Fruit fly (Drosophila melanogaster) whole organism, embryonic: ENCODE measurements around the gene CG13912.
A peak's percentile ranks its signal among the peaks of the same experiment; 100 is the strongest.

ENCODE experiments used
- Asciz ChIP-seq: fragments of 200-800 bp; sonication (Bioruptor generic); optimal IDR thresholded peaks from 2 replicates; lab custom pipeline; 2017; ENCODE audit warnings: missing biosample characterization, mild to moderate bottlenecking, missing genetic modification characterization, missing genetic modification reagents
- Atf6 ChIP-seq: fragments of 200-800 bp; sonication (Bioruptor generic); IDR thresholded peaks from 2 replicates; pipeline ENCODE4 v1.3.6; 2022; ENCODE audit warnings: missing biosample characterization, missing genetic modification characterization
- C15 ChIP-seq: fragments of 200-800 bp; sonication (Bioruptor generic); IDR thresholded peaks from 3 replicates; pipeline ENCODE4 v1.3.6; 2022; ENCODE audit warnings: missing biosample characterization, missing genetic modification characterization
- CG10366 ChIP-seq: fragments of 200-800 bp; sonication (Bioruptor generic); IDR thresholded peaks from 2 replicates; pipeline ENCODE4 v1.3.6; 2022; ENCODE audit warnings: missing biosample characterization, missing genetic modification characterization
- CG10959 ChIP-seq: fragments of 200-800 bp; sonication (Bioruptor generic); IDR thresholded peaks from 2 replicates; pipeline ENCODE4 v1.3.6; 2022; ENCODE audit warnings: missing biosample characterization, missing genetic modification characterization
- CG11456 ChIP-seq: fragments of 200-800 bp; sonication (Bioruptor generic); IDR thresholded peaks from 3 replicates; pipeline ENCODE4 v1.3.6; 2022; ENCODE audit warnings: missing biosample characterization, missing genetic modification characterization
- CG11560 ChIP-seq: fragments of 200-800 bp; sonication (Bioruptor generic); IDR thresholded peaks from 3 replicates; pipeline ENCODE4 v1.3.6; 2022; ENCODE audit warnings: missing biosample characterization, missing genetic modification characterization
- CG11723 ChIP-seq: fragments of 200-800 bp; sonication (Bioruptor generic); optimal IDR thresholded peaks from 2 replicates; lab custom pipeline; 2017; ENCODE audit warnings: missing biosample characterization, mild to moderate bottlenecking, missing genetic modification characterization
- CG12744 ChIP-seq: fragments of 200-800 bp; sonication (Bioruptor generic); optimal IDR thresholded peaks from 2 replicates; lab custom pipeline; 2016; ENCODE audit warnings: missing biosample characterization, missing genetic modification characterization
- CG12769 ChIP-seq: fragments of 200-800 bp; sonication (Bioruptor generic); optimal IDR thresholded peaks from 2 replicates; lab custom pipeline; 2019; ENCODE audit warnings: missing biosample characterization, mild to moderate bottlenecking, missing genetic modification characterization, moderate library complexity
- CG1647 ChIP-seq: fragments of 200-800 bp; sonication (Bioruptor generic); optimal IDR thresholded peaks from 3 replicates; lab custom pipeline; 2016; ENCODE audit warnings: missing biosample characterization, missing genetic modification characterization
- CG16815 ChIP-seq: fragments of 200-800 bp; sonication (Bioruptor generic); optimal IDR thresholded peaks from 3 replicates; lab custom pipeline; 2017; ENCODE audit warnings: missing biosample characterization, mild to moderate bottlenecking, missing genetic modification characterization
- CG18599 ChIP-seq: fragments of 200-800 bp; sonication (Bioruptor generic); optimal IDR thresholded peaks from 3 replicates; lab custom pipeline; 2017; ENCODE audit warnings: missing biosample characterization, missing genetic modification characterization, mild to moderate bottlenecking, moderate library complexity, missing genetic modification reagents
- CG2116 ChIP-seq: fragments of 200-800 bp; sonication (Bioruptor generic); optimal IDR thresholded peaks from 3 replicates; lab custom pipeline; 2018; ENCODE audit warnings: missing biosample characterization, mild to moderate bottlenecking, missing genetic modification characterization
- CG2199 ChIP-seq: fragments of 200-800 bp; sonication (Bioruptor generic); IDR thresholded peaks from 3 replicates; pipeline ENCODE4 v1.3.6; 2022; ENCODE audit warnings: missing biosample characterization, missing genetic modification characterization
- CG2678 ChIP-seq: fragments of 200-800 bp; sonication (Bioruptor generic); optimal IDR thresholded peaks from 3 replicates; lab custom pipeline; 2019; ENCODE audit warnings: missing biosample characterization, mild to moderate bottlenecking, missing genetic modification characterization, moderate library complexity
- CG32767 ChIP-seq: fragments of 200-800 bp; sonication (Bioruptor generic); IDR thresholded peaks from 2 replicates; pipeline ENCODE4 v1.3.6; 2022; ENCODE audit warnings: missing biosample characterization, missing genetic modification characterization
- CG3847 ChIP-seq: fragments of 200-800 bp; sonication (Bioruptor generic); IDR thresholded peaks from 2 replicates; pipeline ENCODE4 v1.3.6; 2022; ENCODE audit warnings: missing biosample characterization, missing genetic modification characterization
- CG7963 ChIP-seq: fragments of 200-800 bp; sonication (Bioruptor generic); IDR thresholded peaks from 3 replicates; pipeline ENCODE4 v1.3.6; 2022; ENCODE audit warnings: missing biosample characterization, missing genetic modification characterization; ENCODE audit not compliant: partially characterized antibody
- CG7987 ChIP-seq: fragments of 200-800 bp; sonication (Bioruptor generic); optimal IDR thresholded peaks from 2 replicates; lab custom pipeline; 2018; ENCODE audit warnings: missing biosample characterization, mild to moderate bottlenecking, missing genetic modification characterization, moderate library complexity
- CG8089 ChIP-seq: fragments of 200-800 bp; sonication (Bioruptor generic); optimal IDR thresholded peaks from 3 replicates; lab custom pipeline; 2016; ENCODE audit warnings: missing biosample characterization, missing genetic modification characterization
- CG8281 ChIP-seq: fragments of 200-800 bp; sonication (Bioruptor generic); optimal IDR thresholded peaks from 2 replicates; lab custom pipeline; 2018; ENCODE audit warnings: missing biosample characterization, mild to moderate bottlenecking, missing genetic modification characterization, moderate library complexity
- CTCF ChIP-seq: fragments of 200-800 bp; sonication (Bioruptor generic); optimal IDR thresholded peaks from 2 replicates; lab custom pipeline; 2017; ENCODE audit warnings: missing biosample characterization, mild to moderate bottlenecking, missing genetic modification characterization, moderate library complexity
- Chrac-16 ChIP-seq: fragments of 200-800 bp; sonication (Bioruptor generic); optimal IDR thresholded peaks from 3 replicates; lab custom pipeline; 2016; ENCODE audit warnings: missing biosample characterization, missing genetic modification characterization
- Drgx ChIP-seq: fragments of 200-800 bp; sonication (Bioruptor generic); IDR thresholded peaks from 2 replicates; pipeline ENCODE4 v1.3.6; 2022; ENCODE audit warnings: missing biosample characterization, missing genetic modification characterization
- E2f2 ChIP-seq: fragments of 200-800 bp; sonication (Bioruptor generic); IDR thresholded peaks from 2 replicates; pipeline ENCODE4 v1.3.6; 2022; ENCODE audit warnings: missing biosample characterization, missing genetic modification characterization
- Fer3 ChIP-seq: fragments of 200-800 bp; sonication (Bioruptor generic); optimal IDR thresholded peaks from 2 replicates; lab custom pipeline; 2018; ENCODE audit warnings: missing biosample characterization, mild to moderate bottlenecking, missing genetic modification characterization, moderate library complexity
- Hr39 ChIP-seq: fragments of >200 bp; optimal IDR thresholded peaks from 2 replicates; lab custom pipeline; 2017
- Mrtf ChIP-seq: fragments of 200-800 bp; sonication (Bioruptor generic); IDR thresholded peaks from 3 replicates; pipeline ENCODE4 v1.3.6; 2022; ENCODE audit warnings: missing biosample characterization, missing genetic modification characterization
- Oli ChIP-seq: fragments of 200-800 bp; sonication (Bioruptor generic); optimal IDR thresholded peaks from 2 replicates; lab custom pipeline; 2018; ENCODE audit warnings: missing biosample characterization, mild to moderate bottlenecking, missing genetic modification characterization, moderate library complexity
- Vsx1 ChIP-seq: fragments of 200-800 bp; sonication (Bioruptor generic); optimal IDR thresholded peaks from 2 replicates; lab custom pipeline; 2017; ENCODE audit warnings: missing biosample characterization, mild to moderate bottlenecking, missing genetic modification characterization, missing genetic modification reagents
- cas ChIP-seq: fragments of 200-800 bp; sonication (Bioruptor generic); IDR thresholded peaks from 2 replicates; pipeline ENCODE4 v1.3.6; 2022; ENCODE audit warnings: missing biosample characterization, missing genetic modification characterization
- chinmo ChIP-seq: fragments of 200-800 bp; sonication (Bioruptor generic); IDR thresholded peaks from 4 replicates; pipeline ENCODE4 v1.3.6; 2022; ENCODE audit warnings: missing biosample characterization, missing genetic modification characterization; ENCODE audit not compliant: partially characterized antibody
- ewg ChIP-seq: fragments of 200-800 bp; sonication (Bioruptor generic); optimal IDR thresholded peaks from 3 replicates; lab custom pipeline; 2017; ENCODE audit warnings: mild to moderate bottlenecking, missing biosample characterization, missing genetic modification reagents, missing genetic modification characterization
- gem ChIP-seq: fragments of 200-800 bp; sonication (Bioruptor generic); optimal IDR thresholded peaks from 2 replicates; lab custom pipeline; 2019; ENCODE audit warnings: missing biosample characterization, mild to moderate bottlenecking, missing genetic modification characterization, moderate library complexity
- jigr1 ChIP-seq: fragments of 200-800 bp; sonication (Bioruptor generic); IDR thresholded peaks from 3 replicates; pipeline ENCODE4 v1.3.6; 2022; ENCODE audit warnings: missing biosample characterization, missing genetic modification characterization
- lab ChIP-seq: fragments of 200-800 bp; sonication (Bioruptor generic); optimal IDR thresholded peaks from 3 replicates; lab custom pipeline; 2017; ENCODE audit warnings: missing biosample characterization, missing genetic modification characterization, mild to moderate bottlenecking, moderate library complexity, missing genetic modification reagents
- luna ChIP-seq: fragments of 200-800 bp; sonication (Bioruptor generic); optimal IDR thresholded peaks from 2 replicates; lab custom pipeline; 2016; ENCODE audit warnings: missing biosample characterization, missing genetic modification characterization
- maf-S ChIP-seq: fragments of 200-800 bp; sonication (Bioruptor generic); optimal IDR thresholded peaks from 2 replicates; lab custom pipeline; 2016; ENCODE audit warnings: missing biosample characterization, missing genetic modification characterization
- pan ChIP-seq, 4 experiments: fragments of >200 bp in 3 of 4; fragments of 200-800 bp in 1 of 4; sonication (Bioruptor generic) in 1 of 4; optimal IDR thresholded peaks in 3 of 4; IDR thresholded peaks in 1 of 4; 2 replicates each; pipeline versions ENCODE4 v1.3.6 to Lab custom; 2017 to 2022; ENCODE audit warnings: missing biosample characterization in 2 of 4, missing genetic modification characterization in 2 of 4, mixed read lengths in 1 of 4
- row ChIP-seq: fragments of 200-800 bp; sonication (Bioruptor generic); IDR thresholded peaks from 3 replicates; pipeline ENCODE4 v1.3.6; 2022; ENCODE audit warnings: missing biosample characterization, missing genetic modification characterization
- scrt ChIP-seq: fragments of 200-800 bp; sonication (Bioruptor generic); optimal IDR thresholded peaks from 2 replicates; lab custom pipeline; 2018; ENCODE audit warnings: missing biosample characterization, mild to moderate bottlenecking, missing genetic modification characterization, moderate library complexity
- sd ChIP-seq: fragments of 200-800 bp; sonication (Bioruptor generic); optimal IDR thresholded peaks from 3 replicates; lab custom pipeline; 2018; ENCODE audit warnings: missing biosample characterization, mild to moderate bottlenecking, missing genetic modification characterization, moderate library complexity
- sqz ChIP-seq: fragments of 200-800 bp; sonication (Bioruptor generic); optimal IDR thresholded peaks from 3 replicates; lab custom pipeline; 2018; ENCODE audit warnings: missing biosample characterization, mild to moderate bottlenecking, missing genetic modification characterization
- sr ChIP-seq: fragments of 200-800 bp; sonication (Bioruptor generic); IDR thresholded peaks from 3 replicates; pipeline ENCODE4 v1.3.6; 2022; ENCODE audit warnings: missing biosample characterization, missing genetic modification characterization
- trem ChIP-seq: fragments of 200-800 bp; optimal IDR thresholded peaks from 3 replicates; lab custom pipeline; 2019; ENCODE audit warnings: missing biosample characterization, mild to moderate bottlenecking, missing genetic modification characterization, moderate library complexity
- tx ChIP-seq: fragments of 200-800 bp; sonication (Bioruptor generic); optimal IDR thresholded peaks from 2 replicates; lab custom pipeline; 2016; ENCODE audit warnings: missing biosample characterization, missing genetic modification characterization
- usp ChIP-seq: fragments of >200 bp; optimal IDR thresholded peaks from 2 replicates; lab custom pipeline; 2017; ENCODE audit warnings: missing biosample characterization, missing genetic modification characterization
- wor ChIP-seq: fragments of 200-800 bp; sonication (Bioruptor generic); IDR thresholded peaks from 2 replicates; pipeline ENCODE4 v1.3.6; 2022; ENCODE audit warnings: missing biosample characterization, missing genetic modification characterization
- yki ChIP-seq: fragments of >200 bp; optimal IDR thresholded peaks from 3 replicates; lab custom pipeline; 2018

The CG13912 gene

DNA sequence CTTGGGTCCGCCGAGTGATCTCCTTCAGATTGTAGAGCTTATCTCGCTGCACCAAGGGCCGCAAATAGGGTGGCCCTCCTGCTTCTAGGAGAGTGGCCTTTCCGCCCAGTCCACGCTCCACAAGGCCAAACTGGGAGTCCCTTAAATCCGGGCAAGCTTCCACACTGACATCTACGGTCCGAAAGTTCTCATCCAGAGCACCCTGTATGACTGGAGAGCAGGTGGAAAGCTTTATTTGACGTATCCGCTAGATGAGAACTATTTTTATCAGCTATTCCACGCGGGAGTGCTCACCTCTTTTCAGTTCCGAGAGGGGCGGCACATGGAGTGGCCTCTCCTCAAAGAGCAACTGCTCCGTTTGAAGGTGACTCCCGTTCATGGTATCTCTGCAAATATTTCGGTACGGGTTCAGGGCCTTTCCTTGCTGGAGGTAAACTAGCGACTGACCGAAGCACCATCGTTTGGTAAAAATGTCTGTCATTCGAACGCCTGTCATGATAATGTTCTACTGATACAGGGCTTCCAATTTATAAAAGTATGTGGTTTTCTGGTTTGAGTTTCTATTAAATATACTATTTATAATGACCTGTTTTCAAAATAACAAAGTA, 13.3 kb downstream of the CG13912 start, which contains the start of gene meep (continued):
- TF ChIP-seq CG11456 (0 out of 3 replicates have a peak, but pooled peaks have one; percentile 33), CG3847 (GFP tag; lab: Robert Waterston, UW) (no peak), CG12769 (tag; lab: Kevin White, UChicago) (peak; percentile 76), gem (tag; lab: Kevin White, UChicago) (no peak), CG18599 (GFP tag; lab: Kevin White, UChicago) (no peak), maf-S (no peak), Atf6 (GFP tag; lab: Robert Waterston, UW) (no peak), CG2116 (no peak), CG11723 (GFP tag; lab: Kevin White, UChicago) (no peak), CG32767 (no peak), sqz (no peak), CG8281 (tag; lab: Kevin White, UChicago) (no peak), CTCF (GFP tag; lab: Kevin White, UChicago) (no peak), CG8089 (GFP tag; lab: Kevin White, UChicago) (no peak), CG2678 (tag; lab: Kevin White, UChicago) (no peak), sd (peak; percentile 63), CG10366 (GFP tag; lab: Robert Waterston, UW) (peak; percentile 11; the same call in 1 of the 2 replicates), tx (GFP tag; lab: Kevin White, UChicago) (no peak)

DNA sequence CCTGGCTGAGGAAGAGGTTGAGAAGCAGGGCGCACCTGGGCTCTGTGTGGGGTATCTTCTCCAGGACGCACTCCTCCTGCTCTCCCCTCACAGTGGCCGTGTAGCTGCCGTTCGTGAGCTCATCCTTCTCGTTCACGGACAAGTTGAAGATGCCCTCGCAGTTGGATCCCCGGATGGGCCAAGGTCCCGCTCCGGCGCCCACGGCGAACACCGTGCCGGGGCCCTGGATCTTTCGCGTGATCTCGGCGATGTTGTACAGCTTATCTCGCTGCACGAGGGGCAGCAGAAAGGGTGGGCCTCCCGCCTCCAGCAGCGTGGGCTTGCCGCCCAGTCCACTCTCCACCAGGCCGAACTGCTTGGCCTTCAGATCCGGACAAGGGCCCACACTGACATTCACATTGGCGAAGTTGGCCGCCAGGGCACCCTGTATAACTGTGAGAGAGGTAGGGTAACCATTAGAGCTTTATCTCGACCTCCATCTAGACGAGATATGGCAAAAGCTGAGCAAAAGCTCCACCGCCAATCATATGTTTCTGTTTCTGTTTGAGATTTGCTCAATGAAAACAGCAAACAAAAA, 14.6 kb downstream of the CG13912 start:
- TF ChIP-seq CG10959 (GFP tag; lab: Robert Waterston, UW) (no peak), C15 (no peak), Mrtf (no peak), luna (GFP tag; lab: Kevin White, UChicago) (no peak), CG2199 (GFP tag; lab: Robert Waterston, UW) (no peak), cas (GFP tag; lab: Robert Waterston, UW) (no peak), Drgx (GFP tag; lab: Robert Waterston, UW) (0 out of 2 replicates have a peak, but pooled peaks have one; percentile 28), CG16815 (GFP tag; lab: Kevin White, UChicago) (no peak), lab (GFP tag; lab: Kevin White, UChicago) (peak; percentile 26), chinmo (GFP tag; lab: Robert Waterston, UW) (peak; percentile 35; the same call in 1 of the 4 replicates), usp (GFP tag; lab: Kevin White, UChicago) (no peak), Hr39 (lab: Kevin White, UChicago) (peak; percentile 36), Fer3 (no peak), Chrac-16 (GFP tag; lab: Kevin White, UChicago) (no peak), Asciz (GFP tag; lab: Kevin White, UChicago) (no peak), jigr1 (GFP tag; lab: Robert Waterston, UW) (no peak), CG7987 (no peak), Vsx1 (GFP tag; lab: Kevin White, UChicago) (no peak), CG1647 (GFP tag; lab: Kevin White, UChicago) (no peak), CG12744 (GFP tag; lab: Kevin White, UChicago) (no peak), row (GFP tag; lab: Robert Waterston, UW) (peak; percentile 14; the same call in 1 of the 3 replicates), wor (no peak), E2f2 (peak; percentile 16; the same call in 1 of the 2 replicates), sr (GFP tag; lab: Robert Waterston, UW) (no peak), CG11560 (tag; lab: Robert Waterston, UW) (no peak), trem (tag; lab: Kevin White, UChicago) (no peak), pan (optimal IDR thresholded peaks at IDR 0.05; lab: Kevin White, UChicago) (no peak), pan (GFP tag; optimal IDR thresholded peaks at IDR 0.05 in 1 of 2, IDR thresholded peaks at IDR 0.05 in 1 of 2) (peak in 1 of 2 experiments; percentile 8), scrt (GFP tag; lab: Kevin White, UChicago) (no peak), Oli (tag; lab: Kevin White, UChicago) (no peak), CG7963 (GFP tag; lab: Robert Waterston, UW) (no peak), sqz (no peak), ewg (GFP tag; lab: Kevin White, UChicago) (no peak), Atf6 (GFP tag; lab: Robert Waterston, UW) (peak; percentile 48; the same call in 1 of the 2 replicates), yki (no peak)
